Worm (Caenorhabditis elegans) whole organism, L1 larva: ENCODE results near the gene nhr-16.

Source experiments
- Y116A8C.19 ChIP-seq: sonication (generic microtip); optimal IDR thresholded peaks from 2 replicates; lab custom pipeline; 2016; ENCODE audit warnings: missing compliant biosample characterization, missing genetic modification characterization, borderline replicate concordance
- aly-2 ChIP-seq: fragments of 150-350 bp; optimal IDR thresholded peaks from 2 replicates; lab custom pipeline; 2014; ENCODE audit warnings: missing biosample characterization, missing genetic modification characterization
- egl-27 ChIP-seq, 2 experiments: fragments of 150-350 bp in 1 of 2; sonication (generic microtip); optimal IDR thresholded peaks; 3 replicates each; lab custom pipeline; 2017 to 2018; ENCODE audit warnings: missing biosample characterization in 2 of 2, missing genetic modification characterization in 2 of 2, missing genetic modification reagents in 2 of 2
- hlh-4 ChIP-seq: sonication (generic microtip); optimal IDR thresholded peaks from 2 replicates; lab custom pipeline; 2016; ENCODE audit warnings: mild to moderate bottlenecking, missing genetic modification characterization, missing compliant biosample characterization
- lin-13 ChIP-seq: fragments of 150-350 bp; optimal IDR thresholded peaks from 2 replicates; lab custom pipeline; 2014; ENCODE audit warnings: missing biosample characterization, missing genetic modification reagents, missing genetic modification characterization
- lsy-2 ChIP-seq, 2 experiments: fragments of 150-350 bp; optimal IDR thresholded peaks; 2 replicates each; lab custom pipeline; 2014; ENCODE audit warnings: missing biosample characterization in 2 of 2, missing genetic modification characterization in 2 of 2
- pax-3 ChIP-seq: fragments of 200-800 bp; sonication (Bioruptor generic); optimal IDR thresholded peaks from 2 replicates; lab custom pipeline; 2018; ENCODE audit warnings: mild to moderate bottlenecking, missing genetic modification characterization, moderate library complexity, missing compliant biosample characterization
- rnt-1 ChIP-seq: sonication (generic microtip); optimal IDR thresholded peaks from 2 replicates; lab custom pipeline; 2016; ENCODE audit warnings: mild to moderate bottlenecking, missing genetic modification characterization, moderate library complexity, missing compliant biosample characterization

ce11 chrII:4441278-4441677, 2.7 kb downstream of the nhr-16 start:
- TF ChIP-seq lin-13 (GFP tag; lab: Kevin White, UChicago) (no peak), pax-3 (no peak), rnt-1 (tag; lab: Kevin White, UChicago) (no peak), egl-27 (tag; optimal IDR thresholded peaks at IDR 0.05; lab: Kevin White, UChicago) (no peak), hlh-4 (tag; lab: Kevin White, UChicago) (no peak), aly-2 (no peak), lsy-2 (tag; optimal IDR thresholded peaks at IDR 0.05; lab: Kevin White, UChicago) (no peak), Y116A8C.19 (tag; lab: Kevin White, UChicago) (no peak)
